In the genomic region with DNA sequence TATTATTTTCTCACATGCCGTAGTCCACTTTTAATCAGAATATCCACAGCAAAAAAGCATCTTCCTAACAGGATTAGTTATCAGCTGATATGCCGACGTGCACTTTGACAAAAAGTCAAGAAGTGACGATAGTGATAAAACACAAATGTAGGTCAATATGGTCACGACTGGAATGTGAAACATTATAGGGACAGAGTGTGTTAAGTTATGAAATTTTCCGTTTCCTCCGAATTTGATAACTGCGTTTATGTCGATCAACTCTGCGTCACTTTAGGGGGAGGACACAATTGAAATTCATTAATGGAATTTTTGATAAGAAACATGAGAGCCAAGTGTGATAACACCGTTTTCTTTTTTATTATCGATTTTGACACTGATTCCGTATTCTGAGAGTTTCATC, we compare ENCODE assay signal across 6 worm cellular contexts.
TF ChIP-seq lines count a peak whose summit lies in the region.

TSS of gene aex-4 (plus strand) at position 312 of the 400 bp plus-strand sequence.

TF ChIP-seq in whole organism, L1 larva, 84 proteins besides CTCF, POLR2A, EP300 and RAD21 (continues in another document):
- TF ChIP-seq tbx-2 (tag; optimal IDR thresholded peaks at IDR 0.05; lab: Kevin White, UChicago) (no peak), zip-4 (GFP tag; optimal IDR thresholded peaks at IDR 0.05; lab: Kevin White, UChicago) (no peak), unc-130 (tag; optimal IDR thresholded peaks at IDR 0.05; lab: Kevin White, UChicago) (no peak), nhr-71 (tag; optimal IDR thresholded peaks at IDR 0.05; lab: Kevin White, UChicago) (peak; percentile 34), lir-3 (tag; optimal IDR thresholded peaks at IDR 0.05; lab: Kevin White, UChicago; ENCODE audit: poor library complexity) (no peak), dsc-1 (tag; optimal IDR thresholded peaks at IDR 0.05; lab: Kevin White, UChicago) (peak; percentile 54), nhr-20 (tag; optimal IDR thresholded peaks at IDR 0.05; lab: Kevin White, UChicago) (peak; percentile 21), hlh-4 (tag; optimal IDR thresholded peaks at IDR 0.05; lab: Kevin White, UChicago) (no peak), sup-37 (GFP tag; optimal IDR thresholded peaks at IDR 0.05; lab: Kevin White, UChicago) (no peak), nhr-11 (tag; optimal IDR thresholded peaks at IDR 0.05; lab: Kevin White, UChicago) (no peak), fkh-10 (GFP tag; optimal IDR thresholded peaks at IDR 0.05; lab: Kevin White, UChicago) (no peak), nhr-47 (tag; optimal IDR thresholded peaks at IDR 0.05; lab: Kevin White, UChicago) (peak; percentile 12), Y116A8C.19 (tag; optimal IDR thresholded peaks at IDR 0.05; lab: Kevin White, UChicago; ENCODE audit: borderline replicate concordance) (no peak), pax-3 (tag; optimal IDR thresholded peaks at IDR 0.05; lab: Kevin White, UChicago) (peak; percentile 51)

TF ChIP-seq in whole organism, L2 larva, 48 proteins besides CTCF, POLR2A, EP300 and RAD21 (continues in another document):
- TF ChIP-seq mdl-1 (tag; optimal IDR thresholded peaks at IDR 0.05; lab: Kevin White, UChicago) (no peak), sma-9 (GFP tag; optimal IDR thresholded peaks at IDR 0.05; lab: Kevin White, UChicago) (peak; percentile 85), sma-9 (tag; optimal IDR thresholded peaks at IDR 0.05; lab: Kevin White, UChicago) (no peak), unc-39 (tag; optimal IDR thresholded peaks at IDR 0.05; lab: Kevin White, UChicago) (no peak), F13H6.1 (tag; optimal IDR thresholded peaks at IDR 0.05; lab: Kevin White, UChicago) (peak; percentile 47), elt-3 (tag; optimal IDR thresholded peaks at IDR 0.05; lab: Kevin White, UChicago) (no peak), zag-1 (tag; optimal IDR thresholded peaks at IDR 0.05; lab: Kevin White, UChicago) (no peak), ztf-4 (tag; optimal IDR thresholded peaks at IDR 0.05; lab: Kevin White, UChicago) (no peak), fos-1 (tag; optimal IDR thresholded peaks at IDR 0.05; lab: Kevin White, UChicago) (peak; percentile 96), gmeb-1 (tag; optimal IDR thresholded peaks at IDR 0.05; lab: Kevin White, UChicago) (peak; percentile 51), nhr-10 (tag; optimal IDR thresholded peaks at IDR 0.05; lab: Kevin White, UChicago) (no peak), skn-1 (tag; optimal IDR thresholded peaks at IDR 0.05; lab: Kevin White, UChicago) (no peak), ZK546.5 (tag; optimal IDR thresholded peaks at IDR 0.05; lab: Kevin White, UChicago) (no peak), dmd-4 (tag; optimal IDR thresholded peaks at IDR 0.05; lab: Kevin White, UChicago) (no peak), nhr-237 (tag; optimal IDR thresholded peaks at IDR 0.05; lab: Kevin White, UChicago) (no peak), ama-1 (optimal IDR thresholded peaks at IDR 0.05; lab: Kevin White, UChicago) (no peak)

TF ChIP-seq in whole organism, L3 larva, 47 proteins besides CTCF, POLR2A, EP300 and RAD21:
- no peak for TF ChIP-seq egl-27 (tag; optimal IDR thresholded peaks at IDR 0.05; lab: Kevin White, UChicago)
- no peak for TF ChIP-seq nhr-76 (tag; optimal IDR thresholded peaks at IDR 0.05; lab: Kevin White, UChicago)
- TF ChIP-seq nhr-28 (tag; optimal IDR thresholded peaks at IDR 0.05; lab: Kevin White, UChicago): no peak
- no peak for TF ChIP-seq zag-1 (tag; optimal IDR thresholded peaks at IDR 0.05; lab: Kevin White, UChicago)
- peak; percentile 97 for TF ChIP-seq elt-2 (tag; optimal IDR thresholded peaks at IDR 0.05; lab: Kevin White, UChicago)
- no peak for TF ChIP-seq ZK546.5 (tag; optimal IDR thresholded peaks at IDR 0.05; lab: Kevin White, UChicago)
- TF ChIP-seq pqm-1 (tag; optimal IDR thresholded peaks at IDR 0.05; lab: Kevin White, UChicago): peak; percentile 96
- TF ChIP-seq nhr-25 (tag; optimal IDR thresholded peaks at IDR 0.05; lab: Kevin White, UChicago): no peak
- peak; percentile 45 for TF ChIP-seq jun-1 (tag; optimal IDR thresholded peaks at IDR 0.05; lab: Kevin White, UChicago)
- no peak for TF ChIP-seq mdl-1 (tag; optimal IDR thresholded peaks at IDR 0.05; lab: Kevin White, UChicago)
- TF ChIP-seq ceh-16 (tag; optimal IDR thresholded peaks at IDR 0.05; lab: Kevin White, UChicago): no peak
- no peak for TF ChIP-seq elt-3 (tag; optimal IDR thresholded peaks at IDR 0.05; lab: Kevin White, UChicago)

TF ChIP-seq in whole organism, L4 larva, 104 proteins besides CTCF, POLR2A, EP300 and RAD21 (continues in another document):
- TF ChIP-seq hif-1 (tag; optimal IDR thresholded peaks at IDR 0.05; lab: Kevin White, UChicago) (peak in 1 of 2 experiments; percentile 93), fos-1 (tag; optimal IDR thresholded peaks at IDR 0.05; lab: Kevin White, UChicago) (no peak), mdl-1 (tag; optimal IDR thresholded peaks at IDR 0.05; lab: Kevin White, UChicago) (peak in 1 of 2 experiments; percentile 54), nhr-28 (tag; optimal IDR thresholded peaks at IDR 0.05; lab: Kevin White, UChicago) (peak; percentile 93), nhr-77 (tag; optimal IDR thresholded peaks at IDR 0.05; lab: Kevin White, UChicago) (peak; percentile 50), dmd-6 (GFP tag; IDR thresholded peaks at IDR 0.05; lab: Robert Waterston, UW) (peak; percentile 94), lin-13 (GFP tag; optimal IDR thresholded peaks at IDR 0.05; lab: Kevin White, UChicago) (peak; percentile 6), nhr-76 (tag; optimal IDR thresholded peaks at IDR 0.05; lab: Kevin White, UChicago) (no peak), snpc-4 (tag; optimal IDR thresholded peaks at IDR 0.05; lab: Kevin White, UChicago) (no peak), hlh-11 (tag; optimal IDR thresholded peaks at IDR 0.05; lab: Kevin White, UChicago) (peak; percentile 83), aha-1 (tag; lab: Kevin White, UChicago) (peak; percentile 97), dmd-9 (GFP tag; IDR thresholded peaks at IDR 0.05; lab: Robert Waterston, UW) (no peak), T26A8.4 (GFP tag; IDR thresholded peaks at IDR 0.05; lab: Robert Waterston, UW) (0 out of 2 replicates have a peak, but pooled peaks have one; percentile 24), mep-1 (tag; optimal IDR thresholded peaks at IDR 0.05; lab: Kevin White, UChicago) (peak; percentile 21), lin-1 (GFP tag; IDR thresholded peaks at IDR 0.05; lab: Robert Waterston, UW) (peak; percentile 79), ceh-32 (tag; optimal IDR thresholded peaks at IDR 0.05; lab: Kevin White, UChicago; ENCODE audit: poor library complexity) (no peak)

TF ChIP-seq in whole organism, late embryonic, 69 proteins besides CTCF, POLR2A, EP300 and RAD21:
- no peak for TF ChIP-seq K09A11.1 (tag; optimal IDR thresholded peaks at IDR 0.05; lab: Kevin White, UChicago; ENCODE audit: insufficient read depth)
- peak; percentile 64 for TF ChIP-seq elt-2 (tag; optimal IDR thresholded peaks at IDR 0.05; lab: Kevin White, UChicago)
- TF ChIP-seq ceh-24 (tag; optimal IDR thresholded peaks at IDR 0.05; lab: Kevin White, UChicago): no peak

TF ChIP-seq in whole organism, young adult, 124 proteins besides CTCF, POLR2A, EP300 and RAD21 (continues in another document):
- TF ChIP-seq lin-35 (GFP tag; optimal IDR thresholded peaks at IDR 0.05; lab: Kevin White, UChicago) (no peak), T07F8.4 (tag; optimal IDR thresholded peaks at IDR 0.05; lab: Kevin White, UChicago) (no peak), dpff-1 (tag; optimal IDR thresholded peaks at IDR 0.05; lab: Kevin White, UChicago) (no peak), nfya-2 (GFP tag; IDR thresholded peaks at IDR 0.05; lab: Robert Waterston, UW) (no peak), let-607 (tag; optimal IDR thresholded peaks at IDR 0.05; lab: Kevin White, UChicago) (peak; percentile 23 to 52), atf-7 (tag; optimal IDR thresholded peaks at IDR 0.05; lab: Kevin White, UChicago) (peak; percentile 68), aptf-2 (GFP tag; conservative IDR thresholded peaks at IDR 0.05; lab: Robert Waterston, UW) (no peak), F55B11.4 (tag; optimal IDR thresholded peaks at IDR 0.05; lab: Kevin White, UChicago; ENCODE audit: borderline replicate concordance, insufficient read depth) (no peak), ZK185.1 (tag; optimal IDR thresholded peaks at IDR 0.05; lab: Kevin White, UChicago; ENCODE audit: poor library complexity, severe bottlenecking) (no peak), lin-40 (tag; optimal IDR thresholded peaks at IDR 0.05; lab: Kevin White, UChicago) (no peak), ceh-79 (tag; optimal IDR thresholded peaks at IDR 0.05; lab: Kevin White, UChicago) (no peak), mel-28 (tag; optimal IDR thresholded peaks at IDR 0.05; lab: Kevin White, UChicago; ENCODE audit: borderline replicate concordance) (no peak), ztf-6 (GFP tag; IDR thresholded peaks at IDR 0.05; lab: Robert Waterston, UW) (no peak), lin-26 (GFP tag; IDR thresholded peaks at IDR 0.05; lab: Robert Waterston, UW) (no peak), aptf-3 (GFP tag; IDR thresholded peaks at IDR 0.05; lab: Robert Waterston, UW) (no peak), lir-1 (GFP tag; conservative IDR thresholded peaks at IDR 0.05; lab: Robert Waterston, UW) (no peak), C17E4.6 (GFP tag; IDR thresholded peaks at IDR 0.05; lab: Robert Waterston, UW) (no peak), nfyb-1 (GFP tag; IDR thresholded peaks at IDR 0.05; lab: Robert Waterston, UW) (no peak), ztf-25 (GFP tag; IDR thresholded peaks at IDR 0.05; lab: Robert Waterston, UW) (no peak), K11D2.4 (GFP tag; IDR thresholded peaks at IDR 0.05; lab: Robert Waterston, UW) (no peak), F57C9.4 (tag; optimal IDR thresholded peaks at IDR 0.05; lab: Kevin White, UChicago) (no peak), lsl-1 (GFP tag; optimal IDR thresholded peaks at IDR 0.05; lab: Kevin White, UChicago) (no peak), mxl-1 (tag; optimal IDR thresholded peaks at IDR 0.05; lab: Kevin White, UChicago) (no peak), lsy-27 (tag; optimal IDR thresholded peaks at IDR 0.05; lab: Kevin White, UChicago; ENCODE audit: borderline replicate concordance, insufficient read depth) (no peak), efl-1 (GFP tag; optimal IDR thresholded peaks at IDR 0.05; lab: Kevin White, UChicago) (no peak), F22D6.2 (tag; optimal IDR thresholded peaks at IDR 0.05; lab: Kevin White, UChicago) (no peak), ceh-27 (GFP tag; optimal IDR thresholded peaks at IDR 0.05; lab: Kevin White, UChicago) (no peak), lin-54 (GFP tag; optimal IDR thresholded peaks at IDR 0.05; lab: Kevin White, UChicago) (no peak), akir-1 (GFP tag; optimal IDR thresholded peaks at IDR 0.05; lab: Kevin White, UChicago) (no peak), dpl-1 (GFP tag; optimal IDR thresholded peaks at IDR 0.05; lab: Kevin White, UChicago) (no peak), ets-4 (GFP tag; optimal IDR thresholded peaks at IDR 0.05; lab: Kevin White, UChicago) (peak; percentile 7), ceh-40 (GFP tag; IDR thresholded peaks at IDR 0.05; lab: Robert Waterston, UW) (no peak), mes-4 (tag; optimal IDR thresholded peaks at IDR 0.05; lab: Kevin White, UChicago) (no peak), ekl-4 (GFP tag; IDR thresholded peaks at IDR 0.05; lab: Robert Waterston, UW) (no peak), K12H6.12 (tag; optimal IDR thresholded peaks at IDR 0.05; lab: Kevin White, UChicago) (no peak)
